Fruit fly (Drosophila melanogaster): ENCODE measurements around the gene Polr2I.

Polr2I gene

DNA sequence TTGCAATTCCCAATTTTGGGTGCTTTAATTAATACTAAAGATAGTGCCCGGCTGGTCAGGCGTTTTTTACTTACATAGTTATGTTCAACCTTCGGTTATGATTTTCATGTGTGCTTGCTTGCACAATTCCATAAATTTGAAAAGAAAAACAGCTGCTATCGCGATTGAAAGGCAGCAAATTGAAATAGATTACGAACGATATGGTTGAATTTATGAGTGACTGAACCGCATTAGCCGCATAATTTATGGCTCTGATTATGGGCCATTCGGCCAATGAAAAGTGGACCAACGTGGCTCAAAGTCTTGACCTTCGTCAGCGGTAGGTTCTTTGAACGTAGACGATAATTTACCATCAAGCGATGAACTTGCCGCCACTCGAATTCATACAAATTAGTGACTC lies 12.8 kb upstream of the Polr2I start:
- TF ChIP-seq pad (GFP tag; optimal IDR thresholded peaks at IDR 0.05) (no peak), CG33017 (tag; optimal IDR thresholded peaks at IDR 0.05) (no peak)

DNA sequence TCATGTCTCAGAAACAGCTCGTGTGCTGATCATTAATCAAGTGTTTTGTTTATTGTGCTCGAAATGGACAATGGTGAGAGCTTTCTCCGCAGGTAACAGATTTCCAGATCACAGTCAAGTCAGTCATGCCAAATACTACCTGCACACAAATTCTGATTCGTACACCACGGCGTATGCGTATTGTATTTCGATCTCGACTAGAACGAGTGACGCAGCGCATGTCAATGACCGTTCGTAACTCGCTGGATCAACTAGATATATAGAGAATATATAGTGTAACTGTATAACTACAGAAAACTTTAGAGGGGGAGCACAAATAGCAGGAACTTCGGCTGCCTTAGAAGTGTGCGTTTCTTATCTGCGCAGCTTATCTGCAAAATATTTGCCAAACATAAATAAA lies 12.2 kb upstream of the Polr2I start:
- TF ChIP-seq cnc (optimal IDR thresholded peaks at IDR 0.05) (no peak), cic (GFP tag; optimal IDR thresholded peaks at IDR 0.05) (no peak), Crg-1 (GFP tag; optimal IDR thresholded peaks at IDR 0.05) (no peak), toe (GFP tag; optimal IDR thresholded peaks at IDR 0.05) (no peak), tj (GFP tag; optimal IDR thresholded peaks at IDR 0.05) (no peak)

DNA sequence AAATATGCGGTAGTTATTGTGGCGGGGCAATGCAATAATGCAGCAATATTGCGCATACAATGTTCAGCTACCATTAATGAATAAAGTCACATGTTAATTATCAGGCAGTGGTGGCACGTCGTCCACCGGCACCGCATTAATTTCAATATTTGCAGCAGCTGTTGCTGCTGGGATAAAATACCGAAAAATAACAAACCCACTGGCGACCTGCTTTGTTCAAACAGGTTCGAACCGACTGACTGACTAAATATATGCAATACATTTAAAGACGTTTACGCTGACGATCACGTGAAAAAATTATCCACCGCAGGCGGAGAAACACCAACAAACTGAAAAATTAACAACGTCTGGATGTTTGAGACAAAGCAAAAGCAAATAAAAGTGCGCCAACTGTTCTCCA lies 11.4 kb upstream of the Polr2I start:
- no peak for TF ChIP-seq CG5204 (GFP tag; optimal IDR thresholded peaks at IDR 0.05)
- no peak for TF ChIP-seq Clk (GFP tag; optimal IDR thresholded peaks at IDR 0.05)
- TF ChIP-seq CG12768 (GFP tag; optimal IDR thresholded peaks at IDR 0.05) = no peak

DNA sequence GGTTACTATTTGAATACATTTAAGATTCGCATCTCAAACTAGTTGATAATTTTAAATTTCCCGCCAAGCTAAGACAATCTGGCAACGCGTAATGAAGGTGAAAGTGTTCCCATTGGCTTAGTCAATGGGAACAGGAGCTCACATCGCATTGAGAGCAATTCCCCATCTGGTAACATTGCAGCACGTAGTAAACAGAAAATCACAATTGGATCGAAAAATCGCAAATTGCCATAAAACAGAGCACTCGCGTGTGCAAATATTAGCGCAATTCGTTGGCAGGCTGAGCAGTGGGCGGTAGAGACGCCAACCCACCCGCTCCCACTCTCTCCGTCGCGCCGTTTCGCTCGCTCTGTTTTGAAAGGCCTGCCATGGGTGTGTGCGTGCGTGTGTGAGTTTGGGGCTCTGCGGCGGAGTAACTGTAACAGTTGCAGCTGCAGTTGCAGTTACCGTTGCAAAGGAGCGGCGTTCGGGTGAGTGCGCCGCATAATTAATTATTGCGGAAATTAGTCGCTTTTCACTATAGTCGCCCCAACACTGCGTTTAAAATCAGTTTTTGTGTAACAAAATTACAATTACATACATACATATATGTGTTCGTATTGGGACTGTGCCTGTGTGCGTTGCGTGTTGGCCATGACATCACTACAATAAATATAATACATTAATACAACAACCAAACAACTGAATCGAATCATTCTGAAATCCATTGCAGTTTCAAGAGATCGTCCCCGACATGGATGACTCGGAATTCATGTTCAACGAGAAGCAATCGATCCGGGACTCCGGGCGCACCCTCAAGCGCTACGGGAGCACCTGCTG lies 10.6 kb upstream of the Polr2I start:
- TF ChIP-seq Crg-1 (GFP tag; optimal IDR thresholded peaks at IDR 0.05) = no peak
- peak; percentile 39 for TF ChIP-seq CG12768 (GFP tag; optimal IDR thresholded peaks at IDR 0.05)
- no peak for TF ChIP-seq CG5204 (GFP tag; optimal IDR thresholded peaks at IDR 0.05)
- no peak for TF ChIP-seq CG7101 (tag; optimal IDR thresholded peaks at IDR 0.05)
- peak; percentile 56 for TF ChIP-seq bab1 (GFP tag; optimal IDR thresholded peaks at IDR 0.05)
- TF ChIP-seq CG33017 (tag; optimal IDR thresholded peaks at IDR 0.05) = no peak
- TF ChIP-seq CG1620 (GFP tag; optimal IDR thresholded peaks at IDR 0.05) = no peak
- peak; percentile 77 for TF ChIP-seq ovo (GFP tag; optimal IDR thresholded peaks at IDR 0.05)
- no peak for TF ChIP-seq cnc (optimal IDR thresholded peaks at IDR 0.05)
- no peak for TF ChIP-seq Clk (GFP tag; optimal IDR thresholded peaks at IDR 0.05)
- TF ChIP-seq CG7045 (GFP tag; optimal IDR thresholded peaks at IDR 0.05) = no peak
- no peak for TF ChIP-seq kay (GFP tag; ENCODE audit: borderline replicate concordance)
- TF ChIP-seq tj (GFP tag; optimal IDR thresholded peaks at IDR 0.05) = peak; percentile 36
- TF ChIP-seq Mnt (GFP tag; optimal IDR thresholded peaks at IDR 0.05) = peak; percentile 17
- TF ChIP-seq pad (GFP tag; optimal IDR thresholded peaks at IDR 0.05) = peak; percentile 68
- no peak for TF ChIP-seq CG11617 (GFP tag; optimal IDR thresholded peaks at IDR 0.05)
- no peak for TF ChIP-seq toe (GFP tag; optimal IDR thresholded peaks at IDR 0.05)
- TF ChIP-seq cic (GFP tag; optimal IDR thresholded peaks at IDR 0.05) = peak; percentile 94
- TF ChIP-seq Hr96 (GFP tag; optimal IDR thresholded peaks at IDR 0.05) = no peak
- no peak for TF ChIP-seq CG14711 (tag; optimal IDR thresholded peaks at IDR 0.05)

DNA sequence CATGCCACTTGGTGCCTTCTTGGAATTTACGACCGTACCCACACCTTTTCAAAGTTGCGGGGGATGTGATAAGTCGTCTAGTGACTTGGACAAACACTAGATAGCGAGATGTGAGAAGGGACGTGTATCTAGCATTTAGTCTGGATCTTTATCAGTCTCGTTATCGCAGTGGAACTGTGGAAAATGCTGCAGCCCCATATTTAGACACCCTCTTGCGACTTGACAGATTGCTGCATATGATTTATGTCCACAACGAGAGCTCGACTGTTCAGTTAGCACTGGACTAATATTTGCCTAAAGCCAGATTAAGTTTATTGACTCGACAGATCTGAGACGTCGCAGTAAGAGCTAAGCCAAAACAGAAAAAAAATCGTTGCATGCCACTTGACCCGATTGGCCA lies 9.0 kb upstream of the Polr2I start:
- peak; percentile 45 for TF ChIP-seq CG12768 (GFP tag; optimal IDR thresholded peaks at IDR 0.05)
- TF ChIP-seq CG7045 (GFP tag; optimal IDR thresholded peaks at IDR 0.05) = peak; percentile 28
- peak; percentile 21 for TF ChIP-seq pad (GFP tag; optimal IDR thresholded peaks at IDR 0.05)
- peak; percentile 56 for TF ChIP-seq cic (GFP tag; optimal IDR thresholded peaks at IDR 0.05)
- TF ChIP-seq tj (GFP tag; optimal IDR thresholded peaks at IDR 0.05) = no peak
- peak; percentile 7 for TF ChIP-seq CG14711 (tag; optimal IDR thresholded peaks at IDR 0.05)
- TF ChIP-seq bab1 (GFP tag; optimal IDR thresholded peaks at IDR 0.05) = no peak

DNA sequence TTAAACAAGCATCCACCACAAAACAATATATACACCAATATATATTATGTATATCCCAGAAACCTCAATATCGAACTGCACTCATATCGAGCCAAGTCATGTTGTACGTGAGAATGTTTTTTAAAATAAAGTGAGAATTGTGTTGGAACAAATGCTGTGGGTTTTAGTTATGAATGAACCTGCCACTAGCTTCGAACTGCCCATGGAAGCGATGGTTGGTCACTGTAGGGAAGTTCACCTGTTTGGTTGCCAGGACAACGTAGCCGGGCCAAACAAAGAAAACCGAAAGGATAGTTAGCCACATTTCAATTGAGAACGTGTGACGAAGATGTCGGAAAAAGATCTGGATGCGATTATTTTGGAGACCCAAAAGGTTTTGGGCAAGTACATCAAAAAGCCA lies 6.8 kb upstream of the Polr2I start, which contains the start of gene IFT54:
IFT54 (plus strand) TSS at position 301 of the 400 bp plus-strand sequence.
- TF ChIP-seq CG1620 (GFP tag; optimal IDR thresholded peaks at IDR 0.05) (no peak), CG5204 (GFP tag; optimal IDR thresholded peaks at IDR 0.05) (no peak), CG14711 (tag; optimal IDR thresholded peaks at IDR 0.05) (no peak), CG12768 (GFP tag; optimal IDR thresholded peaks at IDR 0.05) (no peak), CG11617 (GFP tag; optimal IDR thresholded peaks at IDR 0.05) (no peak), Mnt (GFP tag; optimal IDR thresholded peaks at IDR 0.05) (no peak), CG7101 (tag; optimal IDR thresholded peaks at IDR 0.05) (no peak), CG7045 (GFP tag; optimal IDR thresholded peaks at IDR 0.05) (no peak), ovo (GFP tag; optimal IDR thresholded peaks at IDR 0.05) (no peak), cic (GFP tag; optimal IDR thresholded peaks at IDR 0.05) (no peak), Clk (GFP tag; optimal IDR thresholded peaks at IDR 0.05) (no peak), Crg-1 (GFP tag; optimal IDR thresholded peaks at IDR 0.05) (no peak)

DNA sequence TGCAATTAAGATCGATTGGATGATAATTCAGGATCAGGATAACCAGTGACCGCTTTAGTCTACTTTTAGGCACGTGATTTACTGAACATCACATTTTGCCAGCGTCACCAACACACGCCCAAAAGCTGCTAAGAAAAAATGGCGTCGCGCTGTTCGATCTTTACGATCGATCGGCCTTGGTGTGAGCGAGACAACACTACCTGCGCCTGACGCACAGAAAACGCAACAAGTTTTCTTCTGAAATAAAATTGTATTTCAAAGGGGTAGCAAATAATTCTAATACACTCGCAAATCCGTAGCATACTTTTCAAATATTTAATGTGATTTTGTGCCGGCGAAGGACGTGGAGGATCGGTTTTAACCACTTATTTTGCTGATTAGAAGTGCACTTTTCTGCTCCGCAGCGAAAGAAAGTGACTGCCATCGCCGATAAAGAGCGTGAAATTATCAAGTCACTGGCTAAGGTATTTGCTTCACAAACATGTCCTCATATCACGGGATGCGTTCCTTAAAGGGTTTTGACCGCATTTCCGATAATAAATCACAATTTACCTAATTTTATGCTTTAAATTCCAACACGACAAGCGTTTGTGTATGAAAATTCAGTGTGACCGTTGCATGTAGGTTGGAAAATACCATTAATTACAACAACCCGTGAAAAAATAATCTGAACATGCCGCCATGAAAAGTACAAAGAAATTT lies 766 bp upstream of the Polr2I start:
- TF ChIP-seq cic (GFP tag; optimal IDR thresholded peaks at IDR 0.05) = no peak
- no peak for TF ChIP-seq toe (GFP tag; optimal IDR thresholded peaks at IDR 0.05)
- TF ChIP-seq pad (GFP tag; optimal IDR thresholded peaks at IDR 0.05) = peak; percentile 46
- no peak for TF ChIP-seq bab1 (GFP tag; optimal IDR thresholded peaks at IDR 0.05)
- TF ChIP-seq cnc (optimal IDR thresholded peaks at IDR 0.05) = peak; percentile 11 to 53
- no peak for TF ChIP-seq CG7101 (tag; optimal IDR thresholded peaks at IDR 0.05)
- TF ChIP-seq ovo (GFP tag; optimal IDR thresholded peaks at IDR 0.05) = no peak
- TF ChIP-seq CG7045 (GFP tag; optimal IDR thresholded peaks at IDR 0.05) = no peak
- TF ChIP-seq CG11617 (GFP tag; optimal IDR thresholded peaks at IDR 0.05) = no peak
- no peak for TF ChIP-seq Hr96 (GFP tag; optimal IDR thresholded peaks at IDR 0.05)
- TF ChIP-seq CG5204 (GFP tag; optimal IDR thresholded peaks at IDR 0.05) = no peak
- no peak for TF ChIP-seq Crg-1 (GFP tag; optimal IDR thresholded peaks at IDR 0.05)
- TF ChIP-seq kay (GFP tag; ENCODE audit: borderline replicate concordance) = no peak
- TF ChIP-seq CG14711 (tag; optimal IDR thresholded peaks at IDR 0.05) = no peak

Measured in whole organism, adult.